Worm (Caenorhabditis elegans) whole organism, L2 larva: ENCODE results near the gene his-61.

Experiments used
- ama-1 ChIP-seq: fragments of 150-350 bp; optimal IDR thresholded peaks from 2 replicates; lab custom pipeline; 2018; ENCODE audit warnings: inconsistent platforms
- egl-27 ChIP-seq: sonication (generic microtip); optimal IDR thresholded peaks from 3 replicates; lab custom pipeline; 2017; ENCODE audit warnings: missing biosample characterization, missing genetic modification reagents, missing genetic modification characterization
- elt-1 ChIP-seq: fragments of 150-350 bp; optimal IDR thresholded peaks from 2 replicates; lab custom pipeline; 2014; ENCODE audit warnings: missing biosample characterization, missing genetic modification characterization
- lin-13 ChIP-seq: fragments of 150-350 bp; optimal IDR thresholded peaks from 2 replicates; lab custom pipeline; 2014; ENCODE audit warnings: missing biosample characterization, missing genetic modification reagents, missing genetic modification characterization
- mdl-1 ChIP-seq, 2 experiments: fragments of 150-350 bp in 1 of 2; sonication (generic microtip) in 1 of 2; optimal IDR thresholded peaks; 2 replicates each; lab custom pipeline; 2017; ENCODE audit warnings: missing biosample characterization in 2 of 2, missing genetic modification characterization in 2 of 2
- nhr-11 ChIP-seq: fragments of 150-350 bp; optimal IDR thresholded peaks from 2 replicates; lab custom pipeline; 2014; ENCODE audit warnings: missing biosample characterization, missing genetic modification characterization
- nhr-12 ChIP-seq: fragments of 150-350 bp; optimal IDR thresholded peaks from 2 replicates; lab custom pipeline; 2014; ENCODE audit warnings: missing biosample characterization, missing genetic modification characterization
- nhr-77 ChIP-seq: fragments of 150-350 bp; optimal IDR thresholded peaks from 2 replicates; lab custom pipeline; 2014; ENCODE audit warnings: missing biosample characterization, missing genetic modification characterization
- peb-1 ChIP-seq: fragments of 150-350 bp; optimal IDR thresholded peaks from 2 replicates; lab custom pipeline; 2014; ENCODE audit warnings: missing biosample characterization, missing genetic modification characterization
- unc-62 ChIP-seq: fragments of 150-350 bp; optimal IDR thresholded peaks from 2 replicates; lab custom pipeline; 2014; ENCODE audit warnings: missing biosample characterization, missing genetic modification reagents, missing genetic modification characterization
- zag-1 ChIP-seq: fragments of 150-350 bp; optimal IDR thresholded peaks from 2 replicates; lab custom pipeline; 2014; ENCODE audit warnings: missing biosample characterization, missing genetic modification characterization

ce11 chrIV:7491464-7491863 is 5.4 kb upstream of the his-61 start, which contains the start of gene F55G1.1:
- TF ChIP-seq nhr-11, result no peak
- TF ChIP-seq mdl-1 (tag; optimal IDR thresholded peaks at IDR 0.05; lab: Kevin White, UChicago), result no peak
- TF ChIP-seq elt-1 (tag; lab: Kevin White, UChicago), result no peak
- no peak for TF ChIP-seq nhr-77 (tag; lab: Kevin White, UChicago)
- TF ChIP-seq zag-1 (tag; lab: Kevin White, UChicago), result no peak
- TF ChIP-seq peb-1, result no peak
- TF ChIP-seq lin-13 (GFP tag; lab: Kevin White, UChicago), result no peak
- no peak for TF ChIP-seq unc-62
- TF ChIP-seq ama-1 (lab: Kevin White, UChicago), result no peak
- TF ChIP-seq nhr-12 (tag; lab: Kevin White, UChicago), result no peak
- TF ChIP-seq egl-27, result no peak
